Worm (Caenorhabditis elegans) whole organism, L4 larva: ENCODE measurements around the gene Y48A6B.14.

Source experiments
- daf-12 ChIP-seq: fragments of 150-350 bp; optimal IDR thresholded peaks from 2 replicates; lab custom pipeline; 2014; ENCODE audit warnings: missing biosample characterization, missing genetic modification reagents, missing genetic modification characterization
- egl-43 ChIP-seq: fragments of 200-800 bp; sonication (Bioruptor generic); IDR thresholded peaks from 2 replicates; pipeline ENCODE4 v1.3.6; 2022; ENCODE audit warnings: missing genetic modification reagents, missing genetic modification characterization, missing compliant biosample characterization
- fkh-10 ChIP-seq: fragments of 150-350 bp; optimal IDR thresholded peaks from 2 replicates; lab custom pipeline; 2014; ENCODE audit warnings: missing biosample characterization, missing genetic modification reagents, missing genetic modification characterization
- lir-3 ChIP-seq: sonication (generic microtip); optimal IDR thresholded peaks from 2 replicates; lab custom pipeline; 2016; ENCODE audit warnings: mild to moderate bottlenecking, missing genetic modification characterization, missing compliant biosample characterization
- nhr-237 ChIP-seq: sonication (generic microtip); optimal IDR thresholded peaks from 2 replicates; lab custom pipeline; 2017; ENCODE audit warnings: missing biosample characterization, missing genetic modification characterization
- zag-1 ChIP-seq: fragments of 150-350 bp; optimal IDR thresholded peaks from 2 replicates; lab custom pipeline; 2014; ENCODE audit warnings: missing biosample characterization, missing genetic modification characterization

DNA sequence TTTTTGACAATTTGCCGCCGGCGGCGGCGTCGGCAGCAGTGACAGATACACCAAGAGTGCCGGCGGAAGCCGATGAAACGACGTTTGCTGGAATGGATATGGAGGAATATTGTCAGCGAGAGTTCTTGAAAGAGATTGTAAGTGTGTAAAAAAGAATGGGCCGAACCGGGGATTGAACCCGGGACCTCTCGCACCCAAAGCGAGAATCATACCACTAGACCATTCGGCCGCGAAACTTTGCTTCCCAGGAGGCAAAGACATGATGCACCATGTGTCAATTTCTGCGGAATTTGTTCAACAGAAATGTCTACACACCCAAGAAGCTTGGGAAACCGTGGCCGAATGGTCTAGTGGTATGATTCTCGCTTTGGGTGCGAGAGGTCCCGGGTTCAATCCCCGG lies 35.3 kb downstream of the Y48A6B.14 start:
- TF ChIP-seq fkh-10 (GFP tag; lab: Kevin White, UChicago) (peak; percentile 74), egl-43 (GFP tag; lab: Robert Waterston, UW) (peak; percentile 95), nhr-237 (tag; lab: Kevin White, UChicago) (no peak), lir-3 (tag; lab: Kevin White, UChicago) (peak; percentile 32), daf-12 (tag; lab: Kevin White, UChicago) (no peak), zag-1 (tag; lab: Kevin White, UChicago) (no peak)
